Worm (Caenorhabditis elegans): ENCODE measurements around the gene srj-49.

- TF ChIP-seq flt-1 (GFP tag; IDR thresholded peaks at IDR 0.05), result no peak
- no peak for TF ChIP-seq ref-1 (GFP tag; conservative IDR thresholded peaks at IDR 0.05)
- no peak for TF ChIP-seq cog-1 (tag; optimal IDR thresholded peaks at IDR 0.05)
- TF ChIP-seq klf-2 (GFP tag; conservative IDR thresholded peaks at IDR 0.05), result no peak
- TF ChIP-seq ztf-29 (GFP tag; IDR thresholded peaks at IDR 0.05), result no peak
- TF ChIP-seq ztf-23 (GFP tag; IDR thresholded peaks at IDR 0.05), result no peak
Observed at ce11 chrV:2880356-2880755, 32.2 kb upstream of the srj-49 start.
